Worm (Caenorhabditis elegans) whole organism, early embryonic: ENCODE measurements around the gene T26H5.11.

Source experiments
- F13C5.2 ChIP-seq: sonication (generic microtip); optimal IDR thresholded peaks from 2 replicates; lab custom pipeline; 2017; ENCODE audit warnings: mild to moderate bottlenecking, missing genetic modification characterization, inconsistent platforms, missing compliant biosample characterization
- aly-1 ChIP-seq: sonication (generic microtip); optimal IDR thresholded peaks from 2 replicates; lab custom pipeline; 2016; ENCODE audit warnings: missing genetic modification characterization, missing compliant biosample characterization
- ama-1 ChIP-seq: fragments of 150-350 bp; optimal IDR thresholded peaks from 2 replicates; lab custom pipeline; 2014
- ceh-13 ChIP-seq: fragments of 200-800 bp; sonication (Bioruptor generic); optimal IDR thresholded peaks from 2 replicates; lab custom pipeline; 2018; ENCODE audit warnings: mild to moderate bottlenecking, missing genetic modification characterization, missing compliant biosample characterization
- ets-7 ChIP-seq: sonication (generic microtip); optimal IDR thresholded peaks from 2 replicates; lab custom pipeline; 2016; ENCODE audit warnings: missing genotype, missing genetic modification characterization, missing compliant biosample characterization
- flt-1 ChIP-seq: fragments of 200-800 bp; sonication (Bioruptor generic); IDR thresholded peaks from 2 replicates; pipeline ENCODE4 v1.3.6; 2022; ENCODE audit warnings: missing genetic modification characterization, missing compliant biosample characterization
- hmg-4 ChIP-seq: fragments of 200-800 bp; sonication (Bioruptor generic); optimal IDR thresholded peaks from 2 replicates; lab custom pipeline; 2018; ENCODE audit warnings: mild to moderate bottlenecking, missing genetic modification characterization, missing compliant biosample characterization
- pes-1 ChIP-seq: fragments of 200-800 bp; sonication (Bioruptor generic); IDR thresholded peaks from 2 replicates; pipeline ENCODE4 v1.3.6; 2022; ENCODE audit warnings: missing genetic modification reagents, missing genetic modification characterization, missing compliant biosample characterization
- sea-1 ChIP-seq: fragments of 200-800 bp; sonication (Bioruptor generic); conservative IDR thresholded peaks from 2 replicates; pipeline ENCODE4 v1.3.6; 2022; ENCODE audit warnings: missing genetic modification characterization, missing compliant biosample characterization
- tbx-11 ChIP-seq: fragments of 200-800 bp; sonication (Bioruptor generic); IDR thresholded peaks from 2 replicates; pipeline ENCODE4 v1.3.6; 2022; ENCODE audit warnings: missing genetic modification characterization, missing compliant biosample characterization
- tra-4 ChIP-seq: sonication (generic microtip); optimal IDR thresholded peaks from 2 replicates; lab custom pipeline; 2017; ENCODE audit warnings: missing genetic modification characterization, missing compliant biosample characterization

DNA sequence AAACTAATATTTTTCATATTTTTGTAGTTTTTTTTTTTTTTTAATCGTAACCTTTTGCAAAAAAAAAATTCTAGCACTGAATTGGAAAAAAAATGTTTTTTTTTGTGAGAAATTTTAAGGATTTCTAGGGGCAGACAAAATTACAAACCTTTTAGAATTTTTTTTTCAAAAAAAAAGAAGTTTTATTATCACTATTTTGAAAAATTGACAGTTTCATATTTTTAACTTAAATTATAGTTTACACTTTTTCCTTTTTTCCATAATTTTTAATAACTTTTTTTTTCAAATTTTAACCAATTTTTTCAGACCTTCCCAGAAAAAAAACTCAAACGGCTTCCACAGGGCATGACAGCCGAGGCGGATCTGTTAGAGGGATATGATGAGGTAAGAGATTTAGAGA is 26.9 kb upstream of the T26H5.11 start, which contains the start of gene dpf-1:
- TF ChIP-seq tra-4 (tag; lab: Kevin White, UChicago), result no peak
- TF ChIP-seq pes-1 (GFP tag; lab: Robert Waterston, UW), result no peak
- no peak for TF ChIP-seq ama-1
- TF ChIP-seq aly-1 (tag; lab: Kevin White, UChicago), result no peak
- no peak for TF ChIP-seq hmg-4 (GFP tag; lab: Kevin White, UChicago)
- no peak for TF ChIP-seq F13C5.2 (tag; lab: Kevin White, UChicago)
- TF ChIP-seq ets-7, result no peak
- TF ChIP-seq flt-1 (GFP tag; lab: Robert Waterston, UW), result no peak
- no peak for TF ChIP-seq tbx-11 (GFP tag; lab: Robert Waterston, UW)
- no peak for TF ChIP-seq ceh-13 (GFP tag; lab: Kevin White, UChicago)
- no peak for TF ChIP-seq sea-1 (GFP tag; lab: Robert Waterston, UW)
